Worm (Caenorhabditis elegans) whole organism, late embryonic: ENCODE results near the gene F54F7.6.

Experiments used
- ceh-34 ChIP-seq: sonication (generic microtip); optimal IDR thresholded peaks from 2 replicates; lab custom pipeline; 2016; ENCODE audit warnings: mild to moderate bottlenecking, missing genetic modification characterization, missing compliant biosample characterization
- elt-4 ChIP-seq: sonication (generic microtip); optimal IDR thresholded peaks from 2 replicates; lab custom pipeline; 2016; ENCODE audit warnings: missing genetic modification characterization, missing compliant biosample characterization
- hlh-30 ChIP-seq: sonication (generic microtip); optimal IDR thresholded peaks from 2 replicates; lab custom pipeline; 2017; ENCODE audit warnings: antibody characterized with exemption, missing genetic modification characterization, missing compliant biosample characterization; ENCODE audit not compliant: insufficient read depth
- lin-11 ChIP-seq: fragments of 200-800 bp; sonication (Bioruptor generic); optimal IDR thresholded peaks from 2 replicates; lab custom pipeline; 2018; ENCODE audit warnings: mild to moderate bottlenecking, missing genetic modification characterization, missing compliant biosample characterization
- madf-2 ChIP-seq: sonication (generic microtip); optimal IDR thresholded peaks from 2 replicates; lab custom pipeline; 2017; ENCODE audit warnings: missing genetic modification characterization, missing compliant biosample characterization
- nhr-11 ChIP-seq: fragments of 150-350 bp; optimal IDR thresholded peaks from 2 replicates; lab custom pipeline; 2014; ENCODE audit warnings: missing biosample characterization, missing genetic modification characterization
- tbx-7 ChIP-seq: sonication (generic microtip); optimal IDR thresholded peaks from 2 replicates; lab custom pipeline; 2016; ENCODE audit warnings: missing genotype, missing genetic modification characterization, missing compliant biosample characterization

- TF ChIP-seq hlh-30 (tag; lab: Kevin White, UChicago) (no peak), ceh-34 (no peak), madf-2 (tag; lab: Kevin White, UChicago) (no peak), tbx-7 (tag; lab: Kevin White, UChicago) (no peak), elt-4 (tag; lab: Kevin White, UChicago) (no peak), nhr-11 (no peak), lin-11 (tag; lab: Kevin White, UChicago) (no peak)
Observed at ce11 chrX:11823704-11824103, 41.5 kb upstream of the F54F7.6 start, which contains the start of gene tag-241.
